Worm (Caenorhabditis elegans) whole organism, mixed stage, embryonic: ENCODE data around the gene F42C5.4.

Experiments used
- bed-3 ChIP-seq: fragments of 200-800 bp; sonication (Bioruptor generic); optimal IDR thresholded peaks from 3 replicates; lab custom pipeline; 2018; ENCODE audit warnings: mild to moderate bottlenecking, missing genetic modification characterization, moderate library complexity, missing compliant biosample characterization
- blmp-1 ChIP-seq: fragments of 150-350 bp; optimal IDR thresholded peaks from 2 replicates; lab custom pipeline; 2014; ENCODE audit warnings: missing biosample characterization, missing genetic modification characterization
- ceh-39 ChIP-seq: fragments of 150-350 bp; optimal IDR thresholded peaks from 2 replicates; lab custom pipeline; 2014; ENCODE audit warnings: missing biosample characterization, missing genetic modification characterization
- ceh-43 ChIP-seq: fragments of 200-800 bp; sonication (Bioruptor generic); optimal IDR thresholded peaks from 2 replicates; lab custom pipeline; 2018; ENCODE audit warnings: mild to moderate bottlenecking, missing genetic modification characterization, moderate library complexity, missing compliant biosample characterization
- ceh-83 ChIP-seq: fragments of 200-800 bp; sonication (Bioruptor generic); optimal IDR thresholded peaks from 2 replicates; lab custom pipeline; 2018; ENCODE audit warnings: mild to moderate bottlenecking, missing genetic modification characterization, missing compliant biosample characterization
- ces-1 ChIP-seq: fragments of 150-350 bp; optimal IDR thresholded peaks from 2 replicates; lab custom pipeline; 2014; ENCODE audit warnings: missing biosample characterization, missing genetic modification reagents, missing genetic modification characterization
- cnd-1 ChIP-seq: fragments of 200-800 bp; sonication (Bioruptor generic); optimal IDR thresholded peaks from 2 replicates; lab custom pipeline; 2018; ENCODE audit warnings: mild to moderate bottlenecking, missing genetic modification characterization, missing compliant biosample characterization
- drap-1 ChIP-seq: fragments of 200-800 bp; sonication (Bioruptor generic); optimal IDR thresholded peaks from 3 replicates; lab custom pipeline; 2018; ENCODE audit warnings: mild to moderate bottlenecking, missing genetic modification characterization, missing compliant biosample characterization
- elt-1 ChIP-seq: sonication (generic microtip); optimal IDR thresholded peaks from 2 replicates; lab custom pipeline; 2017; ENCODE audit warnings: missing genetic modification characterization, mild to moderate bottlenecking, missing compliant biosample characterization, antibody characterized with exemption, moderate library complexity, borderline replicate concordance; ENCODE audit not compliant: insufficient read depth
- elt-3 ChIP-seq: fragments of 150-350 bp; optimal IDR thresholded peaks from 2 replicates; lab custom pipeline; 2014; ENCODE audit warnings: missing biosample characterization, missing genetic modification characterization
- flh-1 ChIP-seq: fragments of 200-800 bp; sonication (Bioruptor generic); optimal IDR thresholded peaks from 2 replicates; lab custom pipeline; 2018; ENCODE audit warnings: mild to moderate bottlenecking, missing genetic modification characterization, moderate library complexity, missing compliant biosample characterization
- ham-2 ChIP-seq: fragments of 200-800 bp; sonication (Bioruptor generic); optimal IDR thresholded peaks from 2 replicates; lab custom pipeline; 2018; ENCODE audit warnings: mild to moderate bottlenecking, missing genetic modification characterization, missing compliant biosample characterization
- hlh-1 ChIP-seq: fragments of 150-350 bp; optimal IDR thresholded peaks from 2 replicates; lab custom pipeline; 2014; ENCODE audit warnings: missing biosample characterization, missing genetic modification reagents, missing genetic modification characterization
- lin-13 ChIP-seq: fragments of 150-350 bp; optimal IDR thresholded peaks from 2 replicates; lab custom pipeline; 2014; ENCODE audit warnings: missing biosample characterization, missing genetic modification characterization
- lin-32 ChIP-seq: fragments of 200-800 bp; sonication (Bioruptor generic); optimal IDR thresholded peaks from 2 replicates; lab custom pipeline; 2018; ENCODE audit warnings: mild to moderate bottlenecking, missing genetic modification characterization, missing compliant biosample characterization
- lsy-2 ChIP-seq: fragments of 150-350 bp; optimal IDR thresholded peaks from 2 replicates; lab custom pipeline; 2014; ENCODE audit warnings: missing biosample characterization, missing genetic modification characterization
- mab-5 ChIP-seq: fragments of 150-350 bp; optimal IDR thresholded peaks from 2 replicates; lab custom pipeline; 2014; ENCODE audit warnings: missing biosample characterization, missing genetic modification characterization
- mep-1 ChIP-seq: fragments of 150-350 bp; optimal IDR thresholded peaks from 2 replicates; lab custom pipeline; 2017; ENCODE audit warnings: missing biosample characterization, missing genetic modification reagents, missing genetic modification characterization, inconsistent platforms
- mls-2 ChIP-seq: sonication (generic microtip); optimal IDR thresholded peaks from 2 replicates; lab custom pipeline; 2016; ENCODE audit warnings: mild to moderate bottlenecking, missing genetic modification characterization, moderate library complexity, missing compliant biosample characterization
- nhr-2 ChIP-seq: fragments of 150-350 bp; optimal IDR thresholded peaks from 2 replicates; lab custom pipeline; 2014; ENCODE audit warnings: missing biosample characterization, missing genetic modification characterization
- nhr-237 ChIP-seq: fragments of 150-350 bp; optimal IDR thresholded peaks from 2 replicates; lab custom pipeline; 2014; ENCODE audit warnings: missing biosample characterization, missing genetic modification characterization
- nhr-28 ChIP-seq: fragments of 150-350 bp; optimal IDR thresholded peaks from 2 replicates; lab custom pipeline; 2014; ENCODE audit warnings: missing biosample characterization, missing genetic modification characterization
- nhr-76 ChIP-seq: sonication (generic microtip); optimal IDR thresholded peaks from 2 replicates; lab custom pipeline; 2017; ENCODE audit warnings: missing biosample characterization, missing genetic modification characterization
- pha-4 ChIP-seq: fragments of 150-350 bp; optimal IDR thresholded peaks from 2 replicates; lab custom pipeline; 2018; ENCODE audit warnings: missing biosample characterization, missing genetic modification reagents, missing genetic modification characterization
- sem-2 ChIP-seq: fragments of 200-800 bp; sonication (Bioruptor generic); optimal IDR thresholded peaks from 2 replicates; lab custom pipeline; 2018; ENCODE audit warnings: mild to moderate bottlenecking, missing genetic modification characterization, missing compliant biosample characterization
- tbx-8 ChIP-seq: fragments of 200-800 bp; sonication (Bioruptor generic); optimal IDR thresholded peaks from 2 replicates; lab custom pipeline; 2018; ENCODE audit warnings: mild to moderate bottlenecking, missing genetic modification characterization, moderate library complexity, missing compliant biosample characterization
- unc-39 ChIP-seq: fragments of 150-350 bp; optimal IDR thresholded peaks from 2 replicates; lab custom pipeline; 2014; ENCODE audit warnings: missing biosample characterization, missing genetic modification characterization
- unc-62 ChIP-seq: fragments of 150-350 bp; optimal IDR thresholded peaks from 2 replicates; lab custom pipeline; 2014; ENCODE audit warnings: missing biosample characterization, missing genetic modification reagents, missing genetic modification characterization
- zip-8 ChIP-seq: fragments of 150-350 bp; optimal IDR thresholded peaks from 2 replicates; lab custom pipeline; 2014; ENCODE audit warnings: missing biosample characterization, missing genetic modification characterization
- ztf-11 ChIP-seq: fragments of 150-350 bp; optimal IDR thresholded peaks from 2 replicates; lab custom pipeline; 2014; ENCODE audit warnings: missing biosample characterization, missing genetic modification characterization

Gene F42C5.4

DNA sequence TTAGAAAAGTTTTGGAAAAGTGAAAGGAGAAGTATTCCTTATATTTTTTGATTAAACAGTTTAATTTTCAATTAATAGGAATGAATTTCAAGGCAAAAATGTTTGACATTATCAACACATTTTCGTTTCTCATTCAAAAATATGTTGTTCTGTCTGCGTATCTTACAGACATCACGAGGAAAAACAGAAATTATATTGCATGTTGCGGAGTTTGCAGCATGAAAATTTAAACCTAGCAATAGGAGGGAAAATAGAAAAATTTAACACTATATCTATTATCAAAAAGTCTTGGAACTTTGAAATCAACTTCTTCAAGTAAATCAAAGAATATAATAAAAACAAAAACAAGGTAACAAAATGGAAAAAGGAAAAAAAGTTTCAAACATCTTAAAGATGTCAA, 861 bp downstream of the F42C5.4 start:
- TF ChIP-seq lin-13 (tag; lab: Kevin White, UChicago) (no peak), ces-1 (GFP tag; lab: Kevin White, UChicago) (no peak)

DNA sequence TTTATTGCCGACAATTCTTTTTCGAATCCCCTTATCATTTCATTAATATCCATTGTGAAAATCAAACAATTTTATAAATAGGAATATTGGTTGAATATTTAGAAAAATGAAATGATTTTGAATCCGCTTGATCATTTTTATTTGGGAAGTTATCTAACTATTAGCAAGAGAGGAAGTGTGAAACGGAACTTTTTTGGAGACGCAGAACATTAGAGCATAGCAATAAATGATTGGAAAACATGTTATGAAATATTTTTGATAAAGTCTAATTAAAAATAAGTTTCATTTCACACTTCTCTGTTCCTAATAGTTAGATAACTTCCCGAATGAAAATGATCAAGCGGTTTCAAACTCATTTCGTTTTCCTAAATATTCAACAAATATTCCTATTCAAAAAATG, 4.5 kb downstream of the F42C5.4 start, which contains the start of gene F42C5.3:
TSS of gene F42C5.3 (minus strand) at position 101 of the 400 bp plus-strand sequence.
- TF ChIP-seq mls-2 (tag; lab: Kevin White, UChicago) (no peak), elt-3 (tag; lab: Kevin White, UChicago) (no peak), tbx-8 (GFP tag; lab: Kevin White, UChicago) (no peak), nhr-237 (tag; lab: Kevin White, UChicago) (no peak), flh-1 (GFP tag; lab: Kevin White, UChicago) (no peak), mab-5 (no peak), nhr-28 (tag; lab: Kevin White, UChicago) (no peak), bed-3 (GFP tag; lab: Kevin White, UChicago) (no peak), cnd-1 (no peak), elt-1 (tag; lab: Kevin White, UChicago) (no peak), drap-1 (GFP tag; lab: Kevin White, UChicago) (no peak), hlh-1 (no peak), lsy-2 (tag; lab: Kevin White, UChicago) (no peak), pha-4 (no peak), nhr-2 (tag; lab: Kevin White, UChicago) (no peak), sem-2 (no peak), blmp-1 (tag; lab: Kevin White, UChicago) (no peak), zip-8 (tag; lab: Kevin White, UChicago) (no peak)

DNA sequence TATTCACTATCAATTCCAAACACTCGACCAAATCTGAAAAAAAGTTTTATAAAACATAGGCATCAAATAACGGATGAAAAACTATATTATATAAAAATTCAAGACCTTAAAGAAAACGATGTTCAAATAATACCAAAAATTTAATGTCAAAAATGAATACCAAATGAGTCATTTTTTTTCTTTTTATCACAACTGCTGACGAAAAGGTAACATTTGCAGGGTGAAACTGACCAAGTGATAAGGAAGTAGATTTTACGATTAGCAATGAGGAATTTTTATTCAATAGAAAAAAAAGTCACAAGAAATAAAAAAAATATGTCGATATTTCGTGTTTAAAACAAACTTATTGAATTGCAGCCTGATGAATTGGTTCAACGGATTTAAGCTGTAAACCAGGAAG, 6.1 kb downstream of the F42C5.4 start, which contains the start of gene C06E4.8:
TSS of gene C06E4.8 (minus strand) at position 37 of the 400 bp plus-strand sequence.
- TF ChIP-seq nhr-2 (tag; lab: Kevin White, UChicago), result no peak
- TF ChIP-seq ztf-11 (tag; lab: Kevin White, UChicago), result no peak
- TF ChIP-seq elt-3 (tag; lab: Kevin White, UChicago), result no peak

DNA sequence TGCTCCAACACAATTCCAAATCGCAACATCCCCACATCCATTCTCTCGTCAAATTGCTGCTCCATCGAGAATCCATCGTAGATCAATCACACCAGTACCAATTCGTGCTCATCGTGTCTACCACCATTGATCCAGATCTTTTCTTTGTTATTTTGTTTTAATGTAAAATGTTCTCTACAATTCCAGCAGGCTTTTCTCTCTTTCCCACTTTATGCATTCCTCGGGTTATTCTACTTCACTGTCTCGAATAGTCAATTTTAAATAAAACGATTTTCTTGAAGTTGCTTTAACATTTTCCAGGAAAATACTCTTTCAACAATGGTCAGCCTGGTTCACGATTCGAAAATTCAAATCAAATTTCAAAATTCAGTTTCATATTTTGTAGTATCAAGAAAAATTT, 9.0 kb downstream of the F42C5.4 start, which contains the start of gene C06E4.1:
TSS of gene C06E4.1 (plus strand) at position 301 of the 400 bp plus-strand sequence.
- no peak for TF ChIP-seq mep-1 (tag; lab: Kevin White, UChicago)
- no peak for TF ChIP-seq unc-62 (GFP tag; lab: Kevin White, UChicago)
- TF ChIP-seq ceh-83 (GFP tag; lab: Kevin White, UChicago), result no peak
- no peak for TF ChIP-seq lin-32 (GFP tag; lab: Kevin White, UChicago)
- TF ChIP-seq ham-2 (GFP tag; lab: Kevin White, UChicago), result no peak
- TF ChIP-seq lin-13 (tag; lab: Kevin White, UChicago), result no peak
- no peak for TF ChIP-seq ces-1 (GFP tag; lab: Kevin White, UChicago)
- TF ChIP-seq elt-3 (tag; lab: Kevin White, UChicago), result no peak
- no peak for TF ChIP-seq nhr-237 (tag; lab: Kevin White, UChicago)
- no peak for TF ChIP-seq lsy-2 (tag; lab: Kevin White, UChicago)
- no peak for TF ChIP-seq ceh-39 (tag; lab: Kevin White, UChicago)
- no peak for TF ChIP-seq nhr-76 (tag; lab: Kevin White, UChicago)
- TF ChIP-seq cnd-1, result no peak
- no peak for TF ChIP-seq zip-8 (tag; lab: Kevin White, UChicago)
- no peak for TF ChIP-seq unc-39 (tag; lab: Kevin White, UChicago)

DNA sequence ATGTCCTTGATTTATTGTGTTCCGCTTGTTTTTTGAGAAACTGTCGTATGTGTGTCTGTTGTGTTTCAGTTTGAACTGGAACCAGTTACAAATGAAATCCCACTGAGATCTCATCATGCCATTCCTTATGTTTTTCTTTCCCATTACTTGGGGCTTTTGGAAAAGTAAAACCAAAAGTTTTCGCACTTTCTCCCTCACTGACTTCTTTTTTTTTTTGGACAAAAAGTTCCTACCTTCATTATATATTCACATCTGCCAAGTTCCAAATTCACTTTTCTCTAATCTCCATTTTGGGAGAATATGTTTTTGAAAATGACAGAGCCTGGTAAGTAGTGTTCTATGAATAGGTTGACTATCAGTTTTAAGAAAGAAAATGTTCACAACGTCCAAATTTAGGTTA, 15.3 kb downstream of the F42C5.4 start, which contains the start of gene C06E4.2:
TSS of gene C06E4.2 (plus strand) at position 301 of the 400 bp plus-strand sequence.
- no peak for TF ChIP-seq ceh-43 (GFP tag; lab: Kevin White, UChicago)
- no peak for TF ChIP-seq lsy-2 (tag; lab: Kevin White, UChicago)
- TF ChIP-seq blmp-1 (tag; lab: Kevin White, UChicago), result no peak
- TF ChIP-seq cnd-1, result no peak
- no peak for TF ChIP-seq mls-2 (tag; lab: Kevin White, UChicago)
- TF ChIP-seq ces-1 (GFP tag; lab: Kevin White, UChicago), result no peak
- TF ChIP-seq elt-3 (tag; lab: Kevin White, UChicago), result no peak
- no peak for TF ChIP-seq pha-4
